Fruit fly (Drosophila melanogaster) whole organism, larva: ENCODE measurements around the gene CG4537.

Experiments
- noc ChIP-seq: fragments of 200-800 bp; sonication (Bioruptor generic); optimal IDR thresholded peaks from 3 replicates; lab custom pipeline; 2019; ENCODE audit warnings: missing biosample characterization, mild to moderate bottlenecking, missing genetic modification characterization, moderate library complexity

Gene CG4537

dm6 chr2L:9911783-9912182 lies 21.1 kb downstream of the CG4537 start:
- peak; percentile 25 for TF ChIP-seq noc (tag; lab: Kevin White, UChicago)

dm6 chr2L:9912570-9913260 lies 22.0 kb downstream of the CG4537 start, which contains the start of the genes Etl1 and Srp54:
TSS of gene Etl1 (minus strand) at chr2L:9912608.
TSS of gene Srp54 (plus strand) at chr2L:9912911.
- TF ChIP-seq noc (tag; lab: Kevin White, UChicago): no peak

- peak; percentile 70 for TF ChIP-seq noc (tag; lab: Kevin White, UChicago)
Observed at dm6 chr2L:9915011-9915850, 24.5 kb downstream of the CG4537 start, which contains the start of gene yip2. TSS of gene yip2 (plus strand) at chr2L:9915253.

dm6 chr2L:9918020-9918959 lies 27.6 kb downstream of the CG4537 start, which contains the start of the genes CG5885 and CG4598:
TSS of gene CG5885 (minus strand) at chr2L:9918330.
TSS of gene CG4598 (plus strand) at chr2L:9918618.
- peak; percentile 68 for TF ChIP-seq noc (tag; lab: Kevin White, UChicago)

dm6 chr2L:9919218-9919617 lies 28.5 kb downstream of the CG4537 start:
- TF ChIP-seq noc (tag; lab: Kevin White, UChicago): no peak

- no peak for TF ChIP-seq noc (tag; lab: Kevin White, UChicago)
Observed at dm6 chr2L:9919949-9920348, 29.3 kb downstream of the CG4537 start, which contains the start of gene CG4594. TSS of gene CG4594 (plus strand) at chr2L:9920160.

- no peak for TF ChIP-seq noc (tag; lab: Kevin White, UChicago)
Observed at dm6 chr2L:9921401-9921800, 30.7 kb downstream of the CG4537 start, which contains the start of gene CG4592. TSS of gene CG4592 (plus strand) at chr2L:9921633.

dm6 chr2L:9924765-9925164 lies 34.1 kb downstream of the CG4537 start, which contains the start of the genes TbCMF46 and CG42366:
TSS of gene TbCMF46 (minus strand) at chr2L:9924865.
TSS of gene CG42366 (plus strand) at chr2L:9925161.
- TF ChIP-seq noc (tag; lab: Kevin White, UChicago): no peak

- TF ChIP-seq noc (tag; lab: Kevin White, UChicago): no peak
Observed at dm6 chr2L:9930280-9930679, 39.6 kb downstream of the CG4537 start, which contains the start of gene CG42367. TSS of gene CG42367 (plus strand) at chr2L:9930580.

dm6 chr2L:9933063-9933462 lies 42.4 kb downstream of the CG4537 start, which contains the start of gene Cpr30F:
TSS of gene Cpr30F (minus strand) at chr2L:9933163.
- TF ChIP-seq noc (tag; lab: Kevin White, UChicago): no peak

- no peak for TF ChIP-seq noc (tag; lab: Kevin White, UChicago)
Observed at dm6 chr2L:9937908-9938307, 47.2 kb downstream of the CG4537 start, which contains the start of gene Arglu1. TSS of gene Arglu1 (minus strand) at chr2L:9938134.

- TF ChIP-seq noc (tag; lab: Kevin White, UChicago): peak; percentile 43
Observed at dm6 chr2L:9938631-9939256, 48.1 kb downstream of the CG4537 start, which contains the start of the genes Datp and CG4619. TSS of gene Datp (minus strand) at chr2L:9938790. TSS of gene CG4619 (plus strand) at chr2L:9938863.
